Worm (Caenorhabditis elegans) whole organism, L3 larva: ENCODE results near the gene str-254.

Source experiments
- R02D3.7 ChIP-seq: fragments of 150-350 bp; optimal IDR thresholded peaks from 2 replicates; lab custom pipeline; 2014; ENCODE audit warnings: missing biosample characterization, missing genetic modification characterization
- ZK546.5 ChIP-seq: sonication (generic microtip); optimal IDR thresholded peaks from 2 replicates; lab custom pipeline; 2017; ENCODE audit warnings: missing biosample characterization, missing genetic modification characterization
- aly-2 ChIP-seq: fragments of 150-350 bp; optimal IDR thresholded peaks from 2 replicates; lab custom pipeline; 2014; ENCODE audit warnings: missing biosample characterization, missing genetic modification characterization
- ama-1 ChIP-seq: fragments of 150-350 bp; optimal IDR thresholded peaks from 2 replicates; lab custom pipeline; 2018
- ceh-9 ChIP-seq: sonication (generic microtip); optimal IDR thresholded peaks from 2 replicates; lab custom pipeline; 2018; ENCODE audit warnings: missing biosample characterization, missing genetic modification characterization
- egl-27 ChIP-seq: sonication (generic microtip); optimal IDR thresholded peaks from 4 replicates; lab custom pipeline; 2017; ENCODE audit warnings: missing biosample characterization, missing genetic modification reagents, missing genetic modification characterization
- elt-1 ChIP-seq: fragments of 150-350 bp; optimal IDR thresholded peaks from 2 replicates; lab custom pipeline; 2014; ENCODE audit warnings: missing biosample characterization, missing genetic modification characterization
- elt-2 ChIP-seq: sonication (generic microtip); optimal IDR thresholded peaks from 2 replicates; lab custom pipeline; 2016; ENCODE audit warnings: missing genetic modification reagents, mild to moderate bottlenecking, missing genetic modification characterization, missing compliant biosample characterization
- elt-3 ChIP-seq, 3 experiments: fragments of 150-350 bp in 1 of 3; sonication (generic microtip) in 2 of 3; optimal IDR thresholded peaks; 2 replicates in 2 of 3; 4 replicates in 1 of 3; lab custom pipeline; 2014 to 2017; ENCODE audit warnings: missing biosample characterization in 3 of 3, missing genetic modification characterization in 3 of 3
- eor-1 ChIP-seq, 2 experiments: fragments of 150-350 bp; optimal IDR thresholded peaks; 2 replicates each; lab custom pipeline; 2014 to 2018; ENCODE audit warnings: missing biosample characterization in 2 of 2, missing genetic modification characterization in 2 of 2
- fkh-10 ChIP-seq: sonication (generic microtip); optimal IDR thresholded peaks from 2 replicates; lab custom pipeline; 2017; ENCODE audit warnings: missing biosample characterization, missing genetic modification reagents, missing genetic modification characterization
- fkh-2 ChIP-seq: fragments of 150-350 bp; optimal IDR thresholded peaks from 2 replicates; lab custom pipeline; 2014; ENCODE audit warnings: missing biosample characterization, missing genetic modification reagents, missing genetic modification characterization
- hmg-11 ChIP-seq: sonication (generic microtip); optimal IDR thresholded peaks from 2 replicates; lab custom pipeline; 2016; ENCODE audit warnings: missing genetic modification characterization, missing compliant biosample characterization
- lin-15B ChIP-seq: fragments of 150-350 bp; optimal IDR thresholded peaks from 2 replicates; lab custom pipeline; 2014; ENCODE audit warnings: missing biosample characterization, missing genetic modification characterization
- lsy-12 ChIP-seq: sonication (generic microtip); optimal IDR thresholded peaks from 2 replicates; lab custom pipeline; 2016; ENCODE audit warnings: mild to moderate bottlenecking, missing genetic modification characterization, missing compliant biosample characterization
- mdl-1 ChIP-seq: fragments of 150-350 bp; optimal IDR thresholded peaks from 2 replicates; lab custom pipeline; 2014; ENCODE audit warnings: missing biosample characterization, missing genetic modification characterization
- mml-1 ChIP-seq: fragments of 150-350 bp; sonication (generic microtip); optimal IDR thresholded peaks from 3 replicates; lab custom pipeline; 2014; ENCODE audit warnings: missing biosample characterization, missing genetic modification characterization
- nhr-12 ChIP-seq: fragments of 150-350 bp; optimal IDR thresholded peaks from 2 replicates; lab custom pipeline; 2014; ENCODE audit warnings: missing biosample characterization, missing genetic modification characterization
- nhr-23 ChIP-seq: fragments of 150-350 bp; optimal IDR thresholded peaks from 2 replicates; lab custom pipeline; 2014; ENCODE audit warnings: missing biosample characterization, missing genetic modification reagents, missing genetic modification characterization
- nhr-237 ChIP-seq: fragments of 150-350 bp; optimal IDR thresholded peaks from 2 replicates; lab custom pipeline; 2014; ENCODE audit warnings: missing biosample characterization, missing genetic modification characterization
- nhr-25 ChIP-seq: sonication (generic microtip); optimal IDR thresholded peaks from 2 replicates; lab custom pipeline; 2017; ENCODE audit warnings: missing biosample characterization, missing genetic modification characterization
- nhr-43 ChIP-seq: sonication (generic microtip); optimal IDR thresholded peaks from 2 replicates; lab custom pipeline; 2016; ENCODE audit warnings: mild to moderate bottlenecking, missing genetic modification characterization, missing compliant biosample characterization; ENCODE audit not compliant: poor library complexity, severe bottlenecking
- nhr-76 ChIP-seq: fragments of 150-350 bp; sonication (generic microtip); optimal IDR thresholded peaks from 5 replicates; lab custom pipeline; 2014; ENCODE audit warnings: missing biosample characterization, missing genetic modification characterization
- nhr-77 ChIP-seq: fragments of 150-350 bp; optimal IDR thresholded peaks from 2 replicates; lab custom pipeline; 2014; ENCODE audit warnings: missing biosample characterization, missing genetic modification characterization
- pha-4 ChIP-seq: fragments of 150-350 bp; optimal IDR thresholded peaks from 2 replicates; lab custom pipeline; 2014; ENCODE audit warnings: missing biosample characterization, missing genetic modification reagents, missing genetic modification characterization
- pqm-1 ChIP-seq: fragments of 150-350 bp; optimal IDR thresholded peaks from 2 replicates; lab custom pipeline; 2017; ENCODE audit warnings: missing biosample characterization, missing genetic modification characterization, inconsistent platforms
- sea-2 ChIP-seq: fragments of 150-350 bp; sonication (generic microtip); optimal IDR thresholded peaks from 4 replicates; lab custom pipeline; 2014; ENCODE audit warnings: missing biosample characterization, missing genetic modification reagents, missing genetic modification characterization
- skn-1 ChIP-seq: fragments of 150-350 bp; optimal IDR thresholded peaks from 2 replicates; lab custom pipeline; 2014; ENCODE audit warnings: missing biosample characterization, missing genetic modification characterization
- snpc-4 ChIP-seq: fragments of 150-350 bp; optimal IDR thresholded peaks from 2 replicates; lab custom pipeline; 2014; ENCODE audit warnings: missing biosample characterization, missing genetic modification characterization
- tbx-2 ChIP-seq: sonication (generic microtip); optimal IDR thresholded peaks from 2 replicates; lab custom pipeline; 2016; ENCODE audit warnings: mild to moderate bottlenecking, missing genetic modification characterization, missing compliant biosample characterization
- unc-39 ChIP-seq: sonication (generic microtip); optimal IDR thresholded peaks from 4 replicates; lab custom pipeline; 2017; ENCODE audit warnings: missing biosample characterization, missing genetic modification characterization
- unc-62 ChIP-seq: fragments of 150-350 bp; sonication (generic microtip); optimal IDR thresholded peaks from 4 replicates; lab custom pipeline; 2014; ENCODE audit warnings: missing biosample characterization, missing genetic modification reagents, missing genetic modification characterization
- ztf-11 ChIP-seq: fragments of 150-350 bp; optimal IDR thresholded peaks from 2 replicates; lab custom pipeline; 2014; ENCODE audit warnings: missing biosample characterization, missing genetic modification characterization
- ztf-4 ChIP-seq: fragments of 150-350 bp; optimal IDR thresholded peaks from 2 replicates; lab custom pipeline; 2014; ENCODE audit warnings: missing biosample characterization, missing genetic modification characterization

The str-254 gene

ce11 chrV:16194639-16195038 lies 41.4 kb upstream of the str-254 start, which contains the start of gene rabr-4:
TSS of gene rabr-4 (plus strand) at chrV:16194939.
- TF ChIP-seq ama-1 (lab: Kevin White, UChicago) (no peak), unc-62 (GFP tag; lab: Kevin White, UChicago) (no peak), eor-1 (tag; optimal IDR thresholded peaks at IDR 0.05; lab: Kevin White, UChicago) (no peak), nhr-76 (tag; lab: Kevin White, UChicago) (no peak), elt-1 (tag; lab: Kevin White, UChicago) (no peak), ztf-11 (tag; lab: Kevin White, UChicago) (no peak)

- TF ChIP-seq nhr-23 (tag; lab: Kevin White, UChicago) (no peak), ztf-11 (tag; lab: Kevin White, UChicago) (no peak), nhr-77 (tag; lab: Kevin White, UChicago) (no peak), nhr-43 (tag; lab: Kevin White, UChicago) (no peak), snpc-4 (no peak), unc-39 (tag; lab: Kevin White, UChicago) (no peak), tbx-2 (tag; lab: Kevin White, UChicago) (no peak), nhr-25 (tag; lab: Kevin White, UChicago) (no peak), skn-1 (tag; lab: Kevin White, UChicago) (no peak), fkh-10 (no peak), hmg-11 (tag; lab: Kevin White, UChicago) (no peak), ZK546.5 (no peak), lsy-12 (tag; lab: Kevin White, UChicago) (no peak), fkh-2 (no peak)
These were observed 38.8 kb upstream of the str-254 start, which contains the start of gene srh-279 for ce11 chrV:16192114-16192513. TSS of gene srh-279 (plus strand) at chrV:16192414.

- no peak for TF ChIP-seq snpc-4
- no peak for TF ChIP-seq ceh-9
- TF ChIP-seq lsy-12 (tag; lab: Kevin White, UChicago) = no peak
- TF ChIP-seq egl-27 = no peak
- no peak for TF ChIP-seq mdl-1 (tag; lab: Kevin White, UChicago)
- TF ChIP-seq elt-2 (tag; lab: Kevin White, UChicago) = no peak
- TF ChIP-seq lin-15B (tag; lab: Kevin White, UChicago) = no peak
These were observed 37.2 kb upstream of the str-254 start, which contains the start of gene srh-281 for ce11 chrV:16190485-16190884. TSS of gene srh-281 (plus strand) at chrV:16190785.

DNA sequence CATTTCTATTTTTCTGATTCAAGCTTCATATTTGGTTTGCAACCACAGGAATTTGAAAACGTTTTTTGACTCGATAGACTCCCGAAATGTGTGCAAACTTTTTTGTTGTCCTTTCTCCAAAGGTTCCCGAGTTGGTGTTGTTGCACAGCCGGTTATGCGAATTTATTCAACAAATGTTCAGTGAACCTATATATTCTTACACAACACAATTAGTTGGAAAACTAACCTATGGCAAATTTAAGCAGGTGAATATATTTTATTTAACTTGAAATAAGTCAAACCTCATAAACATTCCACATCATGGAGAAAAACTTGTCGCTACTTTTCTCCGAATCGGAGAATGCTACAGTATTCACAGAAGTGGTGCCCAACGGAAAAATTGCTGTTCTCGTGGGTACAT lies 30.1 kb upstream of the str-254 start, which contains the start of gene srz-14:
TSS of gene srz-14 (plus strand) at position 301 of the 400 bp plus-strand sequence.
- TF ChIP-seq ama-1 (lab: Kevin White, UChicago) (no peak), R02D3.7 (tag; lab: Kevin White, UChicago) (no peak), unc-39 (tag; lab: Kevin White, UChicago) (no peak), fkh-2 (no peak), elt-1 (tag; lab: Kevin White, UChicago) (no peak)

- TF ChIP-seq elt-1 (tag; lab: Kevin White, UChicago) = no peak
- TF ChIP-seq unc-39 (tag; lab: Kevin White, UChicago) = no peak
- TF ChIP-seq sea-2 (GFP tag; lab: Kevin White, UChicago) = no peak
- TF ChIP-seq mml-1 (tag; lab: Kevin White, UChicago) = no peak
- no peak for TF ChIP-seq nhr-237 (tag; lab: Kevin White, UChicago)
- TF ChIP-seq skn-1 (tag; lab: Kevin White, UChicago) = no peak
- TF ChIP-seq pqm-1 (tag; lab: Kevin White, UChicago) = no peak
- TF ChIP-seq aly-2 (tag; lab: Kevin White, UChicago) = no peak
- no peak for TF ChIP-seq elt-3 (tag; optimal IDR thresholded peaks at IDR 0.05; lab: Kevin White, UChicago)
- no peak for TF ChIP-seq tbx-2 (tag; lab: Kevin White, UChicago)
- no peak for TF ChIP-seq nhr-12 (tag; lab: Kevin White, UChicago)
- TF ChIP-seq elt-2 (tag; lab: Kevin White, UChicago) = no peak
- TF ChIP-seq ztf-4 (tag; lab: Kevin White, UChicago) = no peak
- no peak for TF ChIP-seq fkh-2
- no peak for TF ChIP-seq fkh-10
- TF ChIP-seq pha-4 (tag; lab: Kevin White, UChicago) = no peak
- no peak for TF ChIP-seq nhr-77 (tag; lab: Kevin White, UChicago)
- no peak for TF ChIP-seq ztf-11 (tag; lab: Kevin White, UChicago)
- no peak for TF ChIP-seq egl-27
These were observed 29.6 kb upstream of the str-254 start, which contains the start of gene srh-277 for ce11 chrV:16182918-16183317. TSS of gene srh-277 (plus strand) at chrV:16183218.
